Worm (Caenorhabditis elegans) whole organism, L2 larva: ENCODE measurements around the gene fkb-1.

Experiments
- C34F6.9 ChIP-seq: fragments of 150-350 bp; optimal IDR thresholded peaks from 2 replicates; lab custom pipeline; 2014; ENCODE audit warnings: missing biosample characterization, missing genetic modification characterization
- F13H6.1 ChIP-seq: sonication (generic microtip); optimal IDR thresholded peaks from 2 replicates; lab custom pipeline; 2016; ENCODE audit warnings: missing genetic modification characterization, missing compliant biosample characterization
- R02D3.7 ChIP-seq: fragments of 150-350 bp; optimal IDR thresholded peaks from 2 replicates; lab custom pipeline; 2014; ENCODE audit warnings: missing biosample characterization, missing genetic modification characterization
- Y55F3AM.14 ChIP-seq: fragments of 200-800 bp; sonication (Bioruptor generic); optimal IDR thresholded peaks from 2 replicates; lab custom pipeline; 2018; ENCODE audit warnings: mild to moderate bottlenecking, missing genetic modification characterization, missing compliant biosample characterization
- ZK546.5 ChIP-seq: sonication (generic microtip); optimal IDR thresholded peaks from 2 replicates; lab custom pipeline; 2017; ENCODE audit warnings: missing biosample characterization, missing genetic modification characterization
- aly-2 ChIP-seq: fragments of 150-350 bp; optimal IDR thresholded peaks from 2 replicates; lab custom pipeline; 2014; ENCODE audit warnings: missing biosample characterization, missing genetic modification characterization
- ama-1 ChIP-seq: fragments of 150-350 bp; optimal IDR thresholded peaks from 2 replicates; lab custom pipeline; 2018; ENCODE audit warnings: inconsistent platforms
- blmp-1 ChIP-seq: sonication (generic microtip); optimal IDR thresholded peaks from 2 replicates; lab custom pipeline; 2017; ENCODE audit warnings: missing genetic modification characterization, mild to moderate bottlenecking, missing compliant biosample characterization, antibody characterized with exemption, moderate library complexity; ENCODE audit not compliant: insufficient read depth
- ceh-16 ChIP-seq: fragments of 150-350 bp; optimal IDR thresholded peaks from 2 replicates; lab custom pipeline; 2014; ENCODE audit warnings: missing biosample characterization, missing genetic modification characterization
- ceh-82 ChIP-seq: fragments of 150-350 bp; optimal IDR thresholded peaks from 2 replicates; lab custom pipeline; 2014; ENCODE audit warnings: missing biosample characterization, missing genetic modification characterization
- crh-2 ChIP-seq: sonication (generic microtip); optimal IDR thresholded peaks from 2 replicates; lab custom pipeline; 2017; ENCODE audit warnings: missing biosample characterization, missing genetic modification characterization
- dmd-4 ChIP-seq: sonication (generic microtip); optimal IDR thresholded peaks from 2 replicates; lab custom pipeline; 2017; ENCODE audit warnings: missing biosample characterization, missing genetic modification characterization
- egl-27 ChIP-seq: sonication (generic microtip); optimal IDR thresholded peaks from 3 replicates; lab custom pipeline; 2017; ENCODE audit warnings: missing biosample characterization, missing genetic modification reagents, missing genetic modification characterization
- elt-1 ChIP-seq: fragments of 150-350 bp; optimal IDR thresholded peaks from 2 replicates; lab custom pipeline; 2014; ENCODE audit warnings: missing biosample characterization, missing genetic modification characterization
- elt-3 ChIP-seq: sonication (generic microtip); optimal IDR thresholded peaks from 2 replicates; lab custom pipeline; 2017; ENCODE audit warnings: missing biosample characterization, missing genetic modification characterization
- fos-1 ChIP-seq: fragments of 150-350 bp; optimal IDR thresholded peaks from 2 replicates; lab custom pipeline; 2014; ENCODE audit warnings: missing biosample characterization, missing genetic modification characterization
- lin-11 ChIP-seq: fragments of 150-350 bp; sonication (generic microtip); optimal IDR thresholded peaks from 2 replicates; lab custom pipeline; 2014; ENCODE audit warnings: missing biosample characterization, missing genetic modification characterization, inconsistent platforms, mixed read lengths
- lin-13 ChIP-seq: fragments of 150-350 bp; optimal IDR thresholded peaks from 2 replicates; lab custom pipeline; 2014; ENCODE audit warnings: missing biosample characterization, missing genetic modification reagents, missing genetic modification characterization
- lin-39 ChIP-seq: fragments of 150-350 bp; optimal IDR thresholded peaks from 2 replicates; lab custom pipeline; 2014; ENCODE audit warnings: missing biosample characterization, missing genetic modification reagents, missing genetic modification characterization
- mbf-1 ChIP-seq: sonication (generic microtip); optimal IDR thresholded peaks from 2 replicates; lab custom pipeline; 2017; ENCODE audit warnings: missing biosample characterization, missing genetic modification characterization
- mdl-1 ChIP-seq, 2 experiments: fragments of 150-350 bp in 1 of 2; sonication (generic microtip) in 1 of 2; optimal IDR thresholded peaks; 2 replicates each; lab custom pipeline; 2017; ENCODE audit warnings: missing biosample characterization in 2 of 2, missing genetic modification characterization in 2 of 2
- nhr-10 ChIP-seq: sonication (generic microtip); optimal IDR thresholded peaks from 2 replicates; lab custom pipeline; 2017; ENCODE audit warnings: missing biosample characterization, missing genetic modification characterization
- nhr-11 ChIP-seq: fragments of 150-350 bp; optimal IDR thresholded peaks from 2 replicates; lab custom pipeline; 2014; ENCODE audit warnings: missing biosample characterization, missing genetic modification characterization
- nhr-129 ChIP-seq: fragments of 150-350 bp; optimal IDR thresholded peaks from 2 replicates; lab custom pipeline; 2014; ENCODE audit warnings: missing biosample characterization, missing genetic modification characterization
- nhr-21 ChIP-seq: fragments of 150-350 bp; optimal IDR thresholded peaks from 2 replicates; lab custom pipeline; 2014; ENCODE audit warnings: missing biosample characterization, missing genetic modification characterization
- nhr-23 ChIP-seq: fragments of 150-350 bp; optimal IDR thresholded peaks from 2 replicates; lab custom pipeline; 2014; ENCODE audit warnings: missing biosample characterization, missing genetic modification reagents, missing genetic modification characterization
- nhr-237 ChIP-seq: fragments of 150-350 bp; optimal IDR thresholded peaks from 2 replicates; lab custom pipeline; 2014; ENCODE audit warnings: missing biosample characterization, missing genetic modification characterization
- nhr-25 ChIP-seq: fragments of 150-350 bp; sonication (generic microtip); optimal IDR thresholded peaks from 3 replicates; lab custom pipeline; 2014; ENCODE audit warnings: missing biosample characterization, missing genetic modification characterization
- nhr-6 ChIP-seq: fragments of 150-350 bp; optimal IDR thresholded peaks from 2 replicates; lab custom pipeline; 2014; ENCODE audit warnings: missing biosample characterization, missing genetic modification characterization
- nhr-77 ChIP-seq: fragments of 150-350 bp; optimal IDR thresholded peaks from 2 replicates; lab custom pipeline; 2014; ENCODE audit warnings: missing biosample characterization, missing genetic modification characterization
- sem-4 ChIP-seq: fragments of 150-350 bp; optimal IDR thresholded peaks from 2 replicates; lab custom pipeline; 2014; ENCODE audit warnings: missing biosample characterization, missing genetic modification reagents, missing genetic modification characterization
- sma-9 ChIP-seq, 2 experiments: fragments of 150-350 bp in 1 of 2; sonication (generic microtip) in 1 of 2; optimal IDR thresholded peaks; 2 replicates each; lab custom pipeline; 2014 to 2016; ENCODE audit warnings: missing genetic modification characterization in 2 of 2, mild to moderate bottlenecking in 1 of 2, missing biosample characterization in 1 of 2, missing compliant biosample characterization in 1 of 2, missing genetic modification reagents in 1 of 2, moderate library complexity in 1 of 2
- snpc-4 ChIP-seq: fragments of 150-350 bp; optimal IDR thresholded peaks from 2 replicates; lab custom pipeline; 2014; ENCODE audit warnings: missing biosample characterization, missing genetic modification characterization
- unc-55 ChIP-seq: fragments of 150-350 bp; sonication (generic microtip); optimal IDR thresholded peaks from 3 replicates; lab custom pipeline; 2014; ENCODE audit warnings: missing biosample characterization, missing genetic modification reagents, missing genetic modification characterization
- unc-62 ChIP-seq: fragments of 150-350 bp; optimal IDR thresholded peaks from 2 replicates; lab custom pipeline; 2014; ENCODE audit warnings: missing biosample characterization, missing genetic modification reagents, missing genetic modification characterization
- zag-1 ChIP-seq: fragments of 150-350 bp; optimal IDR thresholded peaks from 2 replicates; lab custom pipeline; 2014; ENCODE audit warnings: missing biosample characterization, missing genetic modification characterization
- ztf-1 ChIP-seq: fragments of 200-800 bp; sonication (Bioruptor generic); conservative IDR thresholded peaks from 2 replicates; pipeline ENCODE4 v1.3.6; 2022; ENCODE audit warnings: missing genetic modification characterization, missing compliant biosample characterization
- ztf-11 ChIP-seq: sonication (generic microtip); optimal IDR thresholded peaks from 2 replicates; lab custom pipeline; 2017; ENCODE audit warnings: missing biosample characterization, missing genetic modification characterization
- ztf-4 ChIP-seq: fragments of 150-350 bp; optimal IDR thresholded peaks from 2 replicates; lab custom pipeline; 2014; ENCODE audit warnings: missing biosample characterization, missing genetic modification characterization

Gene fkb-1

ce11 chrIV:11008996-11009395 is 27.4 kb upstream of the fkb-1 start, which contains the start of gene F13H10.6:
Gene F13H10.6, plus strand, starts transcription at chrIV:11009296.
- TF ChIP-seq unc-55 (GFP tag; lab: Kevin White, UChicago) (no peak), ztf-11 (tag; lab: Kevin White, UChicago) (no peak), unc-62 (GFP tag; lab: Kevin White, UChicago) (no peak), nhr-11 (no peak), nhr-10 (tag; lab: Kevin White, UChicago) (no peak), egl-27 (no peak), C34F6.9 (tag; lab: Kevin White, UChicago) (no peak), ceh-82 (tag; lab: Kevin White, UChicago) (no peak), ama-1 (no peak), mdl-1 (tag; optimal IDR thresholded peaks at IDR 0.05; lab: Kevin White, UChicago) (no peak), Y55F3AM.14 (GFP tag; lab: Kevin White, UChicago) (no peak), nhr-77 (tag; lab: Kevin White, UChicago) (no peak), nhr-21 (tag; lab: Kevin White, UChicago) (no peak)

DNA sequence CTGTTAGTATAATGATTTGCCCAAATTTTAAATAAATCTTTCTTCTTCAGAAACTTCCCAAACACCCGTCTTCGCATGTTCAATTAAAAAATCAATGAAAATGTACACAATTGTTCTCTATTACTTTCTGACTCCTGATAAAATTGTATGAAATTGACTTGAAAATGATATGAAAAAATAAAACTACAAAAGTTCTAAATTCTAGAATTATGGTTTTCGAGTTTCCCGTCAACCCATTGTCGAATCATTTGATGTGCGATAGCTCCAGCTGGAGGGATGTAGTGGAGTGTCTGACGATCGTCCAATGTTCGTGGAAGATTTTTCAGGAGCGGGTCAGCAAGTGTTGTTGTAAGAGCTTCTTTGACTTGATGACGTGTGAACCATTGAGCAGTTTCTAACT is 26.5 kb upstream of the fkb-1 start:
- no peak for TF ChIP-seq Y55F3AM.14 (GFP tag; lab: Kevin White, UChicago)
- no peak for TF ChIP-seq mdl-1 (tag; optimal IDR thresholded peaks at IDR 0.05; lab: Kevin White, UChicago)
- TF ChIP-seq snpc-4 (tag; lab: Kevin White, UChicago): no peak
- TF ChIP-seq ama-1: no peak
- no peak for TF ChIP-seq nhr-237 (tag; lab: Kevin White, UChicago)
- no peak for TF ChIP-seq nhr-25
- no peak for TF ChIP-seq elt-3 (tag; lab: Kevin White, UChicago)
- TF ChIP-seq crh-2 (tag; lab: Kevin White, UChicago): no peak
- no peak for TF ChIP-seq sma-9 (GFP tag; optimal IDR thresholded peaks at IDR 0.05; lab: Kevin White, UChicago)
- no peak for TF ChIP-seq sma-9 (tag; optimal IDR thresholded peaks at IDR 0.05; lab: Kevin White, UChicago)
- no peak for TF ChIP-seq elt-1
- no peak for TF ChIP-seq lin-11 (tag; lab: Kevin White, UChicago)
- TF ChIP-seq unc-55 (GFP tag; lab: Kevin White, UChicago): no peak
- no peak for TF ChIP-seq aly-2
- no peak for TF ChIP-seq sem-4 (tag; lab: Kevin White, UChicago)
- TF ChIP-seq nhr-10 (tag; lab: Kevin White, UChicago): no peak
- TF ChIP-seq, all 48 proteins: peak for 0

DNA sequence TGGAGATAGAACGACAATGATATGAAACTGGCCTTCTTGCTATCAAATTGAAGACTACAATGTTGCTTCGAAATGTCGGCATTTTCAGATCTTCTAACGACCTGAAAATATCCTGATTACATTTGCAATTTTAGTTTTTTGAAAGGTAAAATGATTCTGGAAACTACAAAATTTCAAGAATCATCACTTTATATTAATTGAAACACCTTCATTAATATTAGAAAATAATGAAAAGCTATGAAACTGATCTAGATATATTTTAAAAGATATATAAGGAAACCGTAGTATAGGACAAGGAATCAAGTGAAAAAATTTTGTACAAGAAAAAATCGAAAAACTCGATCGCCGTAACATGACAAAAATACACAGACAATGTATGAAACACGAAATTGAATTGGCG is 24.5 kb upstream of the fkb-1 start, which contains the start of gene ndx-9:
Gene ndx-9, minus strand, starts transcription at position 101 of the 400 bp plus-strand sequence.
- TF ChIP-seq nhr-237 (tag; lab: Kevin White, UChicago) (no peak), ceh-16 (tag; lab: Kevin White, UChicago) (no peak), nhr-10 (tag; lab: Kevin White, UChicago) (no peak), elt-1 (no peak), nhr-77 (tag; lab: Kevin White, UChicago) (no peak), ztf-4 (no peak)
- TF ChIP-seq, all 48 proteins: peak for 0

- TF ChIP-seq lin-39 (tag; lab: Kevin White, UChicago) (no peak), sma-9 (GFP tag; optimal IDR thresholded peaks at IDR 0.05; lab: Kevin White, UChicago) (peak; percentile 31), sma-9 (tag; optimal IDR thresholded peaks at IDR 0.05; lab: Kevin White, UChicago) (no peak), ztf-4 (no peak), ztf-1 (GFP tag; lab: Robert Waterston, UW) (no peak), fos-1 (tag; lab: Kevin White, UChicago) (peak; percentile 59), ama-1 (no peak), mdl-1 (tag; optimal IDR thresholded peaks at IDR 0.05; lab: Kevin White, UChicago) (peak in 1 of 2 experiments; percentile 27), ceh-82 (tag; lab: Kevin White, UChicago) (no peak), zag-1 (tag; lab: Kevin White, UChicago) (no peak), crh-2 (tag; lab: Kevin White, UChicago) (peak; percentile 62), ceh-16 (tag; lab: Kevin White, UChicago) (no peak)
Measured at ce11 chrIV:11015881-11016280, 20.5 kb upstream of the fkb-1 start, which contains the start of gene F13H10.3. Gene F13H10.3, minus strand, starts transcription at chrIV:11015953.

- TF ChIP-seq aly-2 (no peak), nhr-21 (tag; lab: Kevin White, UChicago) (no peak), nhr-237 (tag; lab: Kevin White, UChicago) (no peak), nhr-129 (peak; percentile 17), ztf-1 (GFP tag; lab: Robert Waterston, UW) (no peak), lin-13 (GFP tag; lab: Kevin White, UChicago) (peak; percentile 27), R02D3.7 (no peak), ZK546.5 (no peak), fos-1 (tag; lab: Kevin White, UChicago) (peak; percentile 93), nhr-23 (no peak), elt-3 (tag; lab: Kevin White, UChicago) (no peak), blmp-1 (tag; lab: Kevin White, UChicago) (no peak), Y55F3AM.14 (GFP tag; lab: Kevin White, UChicago) (no peak), nhr-6 (tag; lab: Kevin White, UChicago) (no peak), ztf-11 (tag; lab: Kevin White, UChicago) (no peak), nhr-11 (no peak), unc-62 (GFP tag; lab: Kevin White, UChicago) (no peak), ceh-82 (tag; lab: Kevin White, UChicago) (no peak), F13H6.1 (tag; lab: Kevin White, UChicago) (peak; percentile 33), crh-2 (tag; lab: Kevin White, UChicago) (peak; percentile 48), zag-1 (tag; lab: Kevin White, UChicago) (no peak), mbf-1 (no peak), sma-9 (GFP tag; optimal IDR thresholded peaks at IDR 0.05; lab: Kevin White, UChicago) (no peak), sma-9 (tag; optimal IDR thresholded peaks at IDR 0.05; lab: Kevin White, UChicago) (no peak), mdl-1 (tag; optimal IDR thresholded peaks at IDR 0.05; lab: Kevin White, UChicago) (no peak), sem-4 (tag; lab: Kevin White, UChicago) (no peak), nhr-10 (tag; lab: Kevin White, UChicago) (no peak), dmd-4 (tag; lab: Kevin White, UChicago) (no peak), lin-39 (tag; lab: Kevin White, UChicago) (no peak)
Measured at ce11 chrIV:11019962-11020550, 16.3 kb upstream of the fkb-1 start, which contains the start of gene F13H10.8. Gene F13H10.8, plus strand, starts transcription at chrIV:11020517.
